Worm (Caenorhabditis elegans): ENCODE measurements around the gene gpdh-2.

The gpdh-2 gene

ce11 chrIII:9807560-9808046, 51.4 kb downstream of the gpdh-2 start:
- TF ChIP-seq pqm-1 (tag; optimal IDR thresholded peaks at IDR 0.05) (peak; percentile 48), hmg-11 (tag; optimal IDR thresholded peaks at IDR 0.05) (no peak), ama-1 (optimal IDR thresholded peaks at IDR 0.05) (peak; percentile 82), mdl-1 (tag; optimal IDR thresholded peaks at IDR 0.05) (peak; percentile 32), nhr-23 (tag; optimal IDR thresholded peaks at IDR 0.05) (peak; percentile 49), nhr-12 (tag; optimal IDR thresholded peaks at IDR 0.05) (no peak), elt-2 (tag; optimal IDR thresholded peaks at IDR 0.05) (peak; percentile 65), lin-39 (tag; optimal IDR thresholded peaks at IDR 0.05) (no peak), nhr-25 (tag; optimal IDR thresholded peaks at IDR 0.05) (peak; percentile 67), nfya-1 (tag; optimal IDR thresholded peaks at IDR 0.05; ENCODE audit: insufficient read depth) (peak; percentile 10), nhr-43 (tag; optimal IDR thresholded peaks at IDR 0.05; ENCODE audit: poor library complexity, severe bottlenecking) (peak; percentile 80), jun-1 (tag; optimal IDR thresholded peaks at IDR 0.05) (peak; percentile 55)

DNA sequence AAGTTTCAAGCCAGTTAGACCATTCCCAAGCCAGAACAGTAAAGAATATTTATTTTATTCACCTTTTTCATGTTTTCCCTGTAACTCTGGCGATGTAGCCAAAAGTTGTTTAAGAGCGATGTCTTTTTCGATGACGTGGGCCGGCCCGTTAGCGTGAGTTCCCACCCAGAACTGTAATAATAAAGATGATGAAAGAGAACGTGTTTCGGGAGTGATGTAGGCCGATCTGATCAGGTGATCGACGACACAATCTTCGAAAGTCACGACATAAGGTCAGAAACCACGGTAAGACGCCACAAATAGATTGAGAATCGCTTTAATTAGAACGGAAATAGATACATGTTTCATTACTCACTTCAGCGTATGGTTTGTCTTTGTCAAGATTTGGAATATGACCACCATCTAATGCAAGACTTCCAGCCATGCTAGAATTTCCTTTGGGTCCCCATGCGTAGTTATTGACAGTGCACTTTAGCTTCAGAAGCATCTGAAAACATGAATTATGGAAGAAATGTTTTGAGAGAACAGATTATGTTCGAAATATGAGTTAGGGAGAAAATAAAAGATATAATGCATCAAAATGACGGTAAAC, 51.9 kb downstream of the gpdh-2 start, which contains the start of gene ZK632.4:
Gene ZK632.4 (minus strand): TSS at position 487 of the 592 bp plus-strand sequence.
- TF ChIP-seq nhr-25 (tag; optimal IDR thresholded peaks at IDR 0.05) (peak; percentile 26), jun-1 (tag; optimal IDR thresholded peaks at IDR 0.05) (no peak), nhr-23 (tag; optimal IDR thresholded peaks at IDR 0.05) (peak; percentile 53), ztf-4 (tag; optimal IDR thresholded peaks at IDR 0.05) (no peak), elt-3 (tag; optimal IDR thresholded peaks at IDR 0.05) (no peak), egl-27 (tag; optimal IDR thresholded peaks at IDR 0.05) (no peak), tbx-2 (tag; optimal IDR thresholded peaks at IDR 0.05) (no peak), elt-2 (tag; optimal IDR thresholded peaks at IDR 0.05) (no peak), pqm-1 (tag; optimal IDR thresholded peaks at IDR 0.05) (no peak), nhr-12 (tag; optimal IDR thresholded peaks at IDR 0.05) (no peak), nhr-11 (tag; optimal IDR thresholded peaks at IDR 0.05) (no peak), ceh-82 (tag; optimal IDR thresholded peaks at IDR 0.05) (no peak)

ce11 chrIII:9804997-9805610, 53.9 kb downstream of the gpdh-2 start, which contains the start of gene riok-3:
riok-3 (minus strand) TSS chrIII:9805011.
- TF ChIP-seq skn-1 (tag; optimal IDR thresholded peaks at IDR 0.05) (no peak), aly-2 (tag; optimal IDR thresholded peaks at IDR 0.05) (no peak), nhr-28 (tag; optimal IDR thresholded peaks at IDR 0.05) (no peak), ama-1 (optimal IDR thresholded peaks at IDR 0.05) (peak; percentile 62), ztf-11 (tag; optimal IDR thresholded peaks at IDR 0.05) (no peak), zag-1 (tag; optimal IDR thresholded peaks at IDR 0.05) (no peak), nfya-1 (tag; optimal IDR thresholded peaks at IDR 0.05; ENCODE audit: insufficient read depth) (peak; percentile 12), nhr-25 (tag; optimal IDR thresholded peaks at IDR 0.05) (peak; percentile 33), ztf-4 (tag; optimal IDR thresholded peaks at IDR 0.05) (no peak), nhr-23 (tag; optimal IDR thresholded peaks at IDR 0.05) (peak; percentile 36), elt-2 (tag; optimal IDR thresholded peaks at IDR 0.05) (peak; percentile 20)

All from whole organism, L3 larva.